Worm (Caenorhabditis elegans): ENCODE data around the gene cdd-1.

Gene cdd-1

DNA sequence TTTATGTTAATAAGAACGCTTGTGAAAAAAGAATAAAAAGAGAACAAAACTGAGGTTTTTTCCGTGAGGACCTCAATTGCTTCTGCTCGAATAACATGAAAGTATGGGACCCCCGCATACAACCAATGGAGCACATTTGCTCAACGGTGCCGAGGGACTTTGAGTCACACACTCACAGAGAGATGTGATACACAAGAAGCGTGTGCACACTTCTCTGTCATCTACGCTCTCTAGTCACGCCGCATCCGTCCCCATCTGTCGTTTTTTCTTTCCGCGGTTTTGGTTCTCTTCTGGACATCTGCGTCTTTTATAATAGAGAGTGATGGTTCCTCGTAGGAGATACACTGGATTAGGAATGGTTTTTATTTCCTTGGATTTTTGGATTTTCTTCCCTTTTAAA, 5.0 kb downstream of the cdd-1 start:
- TF ChIP-seq cebp-2 (GFP tag; IDR thresholded peaks at IDR 0.05) (no peak), B0261.1 (tag; optimal IDR thresholded peaks at IDR 0.05) (no peak), K11D2.4 (GFP tag; IDR thresholded peaks at IDR 0.05) (peak; percentile 41; the same call in 1 of the 2 replicates), lin-40 (tag; optimal IDR thresholded peaks at IDR 0.05) (no peak), xnd-1 (tag; optimal IDR thresholded peaks at IDR 0.05) (no peak), B0035.1 (tag; optimal IDR thresholded peaks at IDR 0.05) (no peak), gei-17 (GFP tag; optimal IDR thresholded peaks at IDR 0.05) (no peak), hlh-26 (GFP tag; conservative IDR thresholded peaks at IDR 0.05) (no peak), him-1 (tag; optimal IDR thresholded peaks at IDR 0.05) (no peak), nhr-120 (GFP tag; IDR thresholded peaks at IDR 0.05) (no peak), ama-1 (optimal IDR thresholded peaks at IDR 0.05) (no peak), ama-1 (GFP tag; optimal IDR thresholded peaks at IDR 0.05) (no peak), aptf-2 (GFP tag; conservative IDR thresholded peaks at IDR 0.05) (no peak), chd-7 (tag; optimal IDR thresholded peaks at IDR 0.05) (no peak), attf-6 (GFP tag; IDR thresholded peaks at IDR 0.05) (no peak), efl-1 (GFP tag; optimal IDR thresholded peaks at IDR 0.05) (no peak), K12H6.12 (tag; optimal IDR thresholded peaks at IDR 0.05) (peak; percentile 12), ceh-27 (GFP tag; optimal IDR thresholded peaks at IDR 0.05) (peak; percentile 22), D2030.7 (GFP tag; IDR thresholded peaks at IDR 0.05) (no peak), C06A6.2 (GFP tag; conservative IDR thresholded peaks at IDR 0.05) (no peak), Y67H2A.10 (GFP tag; conservative IDR thresholded peaks at IDR 0.05) (no peak), F52B5.7 (tag; optimal IDR thresholded peaks at IDR 0.05) (no peak), hmg-1.2 (GFP tag; IDR thresholded peaks at IDR 0.05) (peak; percentile 21; the same call in 1 of the 2 replicates), unc-62 (GFP tag; optimal IDR thresholded peaks at IDR 0.05) (no peak), madf-10 (tag; optimal IDR thresholded peaks at IDR 0.05) (no peak), madf-6 (GFP tag; IDR thresholded peaks at IDR 0.05) (no peak)

DNA sequence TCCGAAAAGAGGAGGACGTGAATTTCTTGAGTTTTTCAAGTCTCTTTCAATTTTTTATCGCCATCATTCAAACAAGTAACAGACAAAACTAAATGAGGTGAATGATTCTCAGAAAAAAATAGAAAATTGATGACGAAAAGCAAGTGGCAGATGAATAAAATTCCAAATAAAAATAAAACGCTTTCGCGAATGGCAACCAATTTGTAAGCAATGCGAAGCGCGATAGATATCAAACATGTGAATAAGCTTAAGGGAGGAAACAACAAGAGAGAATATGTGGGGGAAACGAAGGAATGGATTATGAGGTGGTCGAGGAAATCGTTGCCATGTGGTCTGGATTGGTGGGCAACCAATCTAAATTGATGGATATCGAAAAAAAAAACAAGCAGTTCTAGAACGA, 6.5 kb downstream of the cdd-1 start:
- TF ChIP-seq madf-6 (GFP tag; IDR thresholded peaks at IDR 0.05) (no peak), hmg-1.2 (GFP tag; IDR thresholded peaks at IDR 0.05) (no peak), nhr-179 (tag; optimal IDR thresholded peaks at IDR 0.05) (no peak), tlf-1 (GFP tag; optimal IDR thresholded peaks at IDR 0.05) (no peak), lin-35 (GFP tag; optimal IDR thresholded peaks at IDR 0.05) (no peak), nfya-1 (tag; optimal IDR thresholded peaks at IDR 0.05; ENCODE audit: borderline replicate concordance, insufficient read depth) (no peak), ztf-25 (GFP tag; IDR thresholded peaks at IDR 0.05) (no peak), bed-2 (GFP tag; IDR thresholded peaks at IDR 0.05) (no peak), ztf-28 (GFP tag; IDR thresholded peaks at IDR 0.05) (no peak), mes-4 (tag; optimal IDR thresholded peaks at IDR 0.05) (no peak), akir-1 (GFP tag; optimal IDR thresholded peaks at IDR 0.05) (no peak), somi-1 (GFP tag; optimal IDR thresholded peaks at IDR 0.05) (no peak), chd-7 (tag; optimal IDR thresholded peaks at IDR 0.05) (no peak), cebp-1 (GFP tag; IDR thresholded peaks at IDR 0.05) (no peak), cebp-1 (tag; optimal IDR thresholded peaks at IDR 0.05) (no peak), ZK185.1 (tag; optimal IDR thresholded peaks at IDR 0.05; ENCODE audit: poor library complexity, severe bottlenecking) (no peak), ztf-26 (tag; optimal IDR thresholded peaks at IDR 0.05) (no peak), dpl-1 (GFP tag; optimal IDR thresholded peaks at IDR 0.05) (no peak), tbp1 (GFP tag; optimal IDR thresholded peaks at IDR 0.05) (no peak), hmg-20 (GFP tag; IDR thresholded peaks at IDR 0.05) (no peak)

Measured in whole organism, young adult.